Worm (Caenorhabditis elegans) whole organism, young adult: ENCODE results near the gene srlf-31.
A peak's percentile ranks its signal among the peaks of the same experiment; 100 is the strongest.

Source experiments
- B0336.3 ChIP-seq: fragments of 200-800 bp; sonication (Bioruptor generic); IDR thresholded peaks from 2 replicates; pipeline ENCODE4 v1.3.6; 2022; ENCODE audit warnings: missing genetic modification characterization, missing compliant biosample characterization
- C17E4.6 ChIP-seq: fragments of 200-800 bp; sonication (Bioruptor generic); IDR thresholded peaks from 2 replicates; pipeline ENCODE4 v1.3.6; 2022; ENCODE audit warnings: missing genetic modification reagents, missing genetic modification characterization, missing compliant biosample characterization
- F10E7.11 ChIP-seq: sonication (generic microtip); optimal IDR thresholded peaks from 2 replicates; lab custom pipeline; 2017; ENCODE audit warnings: mild to moderate bottlenecking, missing genetic modification characterization, moderate library complexity, missing compliant biosample characterization
- F33H1.4 ChIP-seq: fragments of 200-800 bp; sonication (Bioruptor generic); IDR thresholded peaks from 2 replicates; pipeline ENCODE4 v1.3.6; 2022; ENCODE audit warnings: missing genetic modification reagents, missing genetic modification characterization, missing compliant biosample characterization
- F52B5.7 ChIP-seq: sonication (generic microtip); optimal IDR thresholded peaks from 2 replicates; lab custom pipeline; 2016; ENCODE audit warnings: mild to moderate bottlenecking, missing genetic modification characterization, missing compliant biosample characterization
- F55B11.4 ChIP-seq: sonication (generic microtip); optimal IDR thresholded peaks from 2 replicates; lab custom pipeline; 2016; ENCODE audit warnings: missing compliant biosample characterization, missing genetic modification characterization, borderline replicate concordance; ENCODE audit not compliant: insufficient read depth
- Y56A3A.18 ChIP-seq: fragments of 200-800 bp; sonication (Bioruptor generic); IDR thresholded peaks from 2 replicates; pipeline ENCODE4 v1.3.6; 2022; ENCODE audit warnings: missing genetic modification reagents, missing genetic modification characterization, missing compliant biosample characterization
- Y67H2A.10 ChIP-seq: fragments of 200-800 bp; sonication (Bioruptor generic); conservative IDR thresholded peaks from 2 replicates; pipeline ENCODE4 v1.3.6; 2022; ENCODE audit warnings: missing genetic modification reagents, missing genetic modification characterization, missing compliant biosample characterization
- ama-1 ChIP-seq, 3 experiments: fragments of 150-350 bp in 1 of 3; sonication (generic microtip) in 2 of 3; optimal IDR thresholded peaks; 2 replicates each; lab custom pipeline; 2014 to 2018; ENCODE audit warnings: missing biosample characterization in 2 of 3, missing genetic modification characterization in 2 of 3, missing genetic modification reagents in 2 of 3
- aptf-2 ChIP-seq: fragments of 200-800 bp; sonication (Bioruptor generic); conservative IDR thresholded peaks from 2 replicates; pipeline ENCODE4 v1.3.6; 2022; ENCODE audit warnings: missing genetic modification reagents, missing genetic modification characterization, missing compliant biosample characterization
- attf-3 ChIP-seq: fragments of 200-800 bp; sonication (Bioruptor generic); conservative IDR thresholded peaks from 2 replicates; pipeline ENCODE4 v1.3.6; 2022; ENCODE audit warnings: missing genetic modification reagents, missing genetic modification characterization, missing compliant biosample characterization
- ceh-100 ChIP-seq: fragments of 200-800 bp; sonication (Bioruptor generic); IDR thresholded peaks from 2 replicates; pipeline ENCODE4 v1.3.6; 2022; ENCODE audit warnings: missing genetic modification reagents, missing genetic modification characterization, missing compliant biosample characterization
- ceh-79 ChIP-seq: sonication (generic microtip); optimal IDR thresholded peaks from 2 replicates; lab custom pipeline; 2017; ENCODE audit warnings: mild to moderate bottlenecking, missing genetic modification characterization, missing compliant biosample characterization
- chd-7 ChIP-seq: sonication (generic microtip); optimal IDR thresholded peaks from 2 replicates; lab custom pipeline; 2016; ENCODE audit warnings: mild to moderate bottlenecking, missing genetic modification characterization, moderate library complexity, missing compliant biosample characterization
- dpl-1 ChIP-seq: fragments of 150-350 bp; optimal IDR thresholded peaks from 2 replicates; lab custom pipeline; 2014; ENCODE audit warnings: missing biosample characterization, missing genetic modification reagents, missing genetic modification characterization
- efl-1 ChIP-seq: fragments of 150-350 bp; optimal IDR thresholded peaks from 2 replicates; lab custom pipeline; 2014; ENCODE audit warnings: missing biosample characterization, missing genetic modification reagents, missing genetic modification characterization
- egl-18 ChIP-seq: fragments of 200-800 bp; sonication (Bioruptor generic); IDR thresholded peaks from 2 replicates; pipeline ENCODE4 v1.3.6; 2022; ENCODE audit warnings: missing genetic modification reagents, missing genetic modification characterization, missing compliant biosample characterization
- him-1 ChIP-seq: sonication (generic microtip); optimal IDR thresholded peaks from 2 replicates; lab custom pipeline; 2016; ENCODE audit warnings: missing genotype, missing genetic modification reagents, missing genetic modification characterization, missing compliant biosample characterization
- hlh-26 ChIP-seq: fragments of 200-800 bp; sonication (Bioruptor generic); conservative IDR thresholded peaks from 2 replicates; pipeline ENCODE4 v1.3.6; 2022; ENCODE audit warnings: missing genetic modification reagents, missing genetic modification characterization, missing compliant biosample characterization
- hmg-1.2 ChIP-seq: fragments of 200-800 bp; sonication (Bioruptor generic); IDR thresholded peaks from 2 replicates; pipeline ENCODE4 v1.3.6; 2022; ENCODE audit warnings: missing genetic modification reagents, missing genetic modification characterization, missing compliant biosample characterization
- lag-1 ChIP-seq: fragments of 200-800 bp; sonication (Bioruptor generic); IDR thresholded peaks from 2 replicates; pipeline ENCODE4 v1.3.6; 2022; ENCODE audit warnings: missing genetic modification reagents, missing genetic modification characterization, missing compliant biosample characterization
- lin-40 ChIP-seq: sonication (generic microtip); optimal IDR thresholded peaks from 2 replicates; lab custom pipeline; 2016; ENCODE audit warnings: missing genetic modification characterization, mild to moderate bottlenecking, missing compliant biosample characterization, missing genotype, missing genetic modification reagents
- lin-54 ChIP-seq: fragments of 200-800 bp; sonication (Bioruptor generic); optimal IDR thresholded peaks from 2 replicates; lab custom pipeline; 2018; ENCODE audit warnings: mild to moderate bottlenecking, missing genetic modification characterization, missing compliant biosample characterization
- lsl-1 ChIP-seq: fragments of 200-800 bp; sonication (Bioruptor generic); optimal IDR thresholded peaks from 2 replicates; lab custom pipeline; 2018; ENCODE audit warnings: mild to moderate bottlenecking, missing genetic modification characterization, moderate library complexity, missing compliant biosample characterization
- madf-3 ChIP-seq: fragments of 200-800 bp; sonication (Bioruptor generic); IDR thresholded peaks from 2 replicates; pipeline ENCODE4 v1.3.6; 2022; ENCODE audit warnings: missing genetic modification reagents, missing genetic modification characterization, missing compliant biosample characterization
- madf-8 ChIP-seq: fragments of 200-800 bp; sonication (Bioruptor generic); conservative IDR thresholded peaks from 2 replicates; pipeline ENCODE4 v1.3.6; 2022; ENCODE audit warnings: missing genetic modification reagents, missing genetic modification characterization, missing compliant biosample characterization
- mxl-1 ChIP-seq: sonication (generic microtip); optimal IDR thresholded peaks from 2 replicates; lab custom pipeline; 2016; ENCODE audit warnings: missing genetic modification characterization, missing compliant biosample characterization
- nhr-179 ChIP-seq: sonication (generic microtip); optimal IDR thresholded peaks from 2 replicates; lab custom pipeline; 2016; ENCODE audit warnings: mild to moderate bottlenecking, missing genetic modification characterization, missing compliant biosample characterization
- nhr-27 ChIP-seq: fragments of 200-800 bp; sonication (Bioruptor generic); optimal IDR thresholded peaks from 2 replicates; lab custom pipeline; 2018; ENCODE audit warnings: mild to moderate bottlenecking, missing genetic modification characterization, moderate library complexity, missing compliant biosample characterization
- nhr-80 ChIP-seq: sonication (generic microtip); optimal IDR thresholded peaks from 2 replicates; lab custom pipeline; 2016; ENCODE audit warnings: missing genetic modification characterization, missing compliant biosample characterization
- pbrm-1 ChIP-seq: fragments of 200-800 bp; sonication (Bioruptor generic); IDR thresholded peaks from 2 replicates; pipeline ENCODE4 v1.3.6; 2022; ENCODE audit warnings: missing genetic modification reagents, missing genetic modification characterization, missing compliant biosample characterization
- pha-4 ChIP-seq: fragments of 150-350 bp; sonication (generic microtip); optimal IDR thresholded peaks from 2 replicates; lab custom pipeline; 2014; ENCODE audit warnings: missing biosample characterization, missing genetic modification reagents, missing genetic modification characterization
- rcor-1 ChIP-seq: fragments of 200-800 bp; sonication (Bioruptor generic); IDR thresholded peaks from 2 replicates; pipeline ENCODE4 v1.3.6; 2022; ENCODE audit warnings: missing genetic modification reagents, missing genetic modification characterization, missing compliant biosample characterization
- rec-8 ChIP-seq, 2 experiments: sonication (generic microtip); optimal IDR thresholded peaks; 2 replicates each; lab custom pipeline; 2016; ENCODE audit warnings: mild to moderate bottlenecking in 2 of 2, missing genetic modification characterization in 2 of 2, missing genetic modification reagents in 2 of 2, missing genotype in 2 of 2, missing biosample characterization in 1 of 2, missing compliant biosample characterization in 1 of 2, moderate library complexity in 1 of 2
- repo-1 ChIP-seq: sonication (generic microtip); optimal IDR thresholded peaks from 2 replicates; lab custom pipeline; 2017; ENCODE audit warnings: mild to moderate bottlenecking, missing genetic modification characterization, missing compliant biosample characterization
- snpc-1.1 ChIP-seq: sonication (generic microtip); optimal IDR thresholded peaks from 2 replicates; lab custom pipeline; 2017; ENCODE audit warnings: missing genetic modification characterization, mild to moderate bottlenecking, missing compliant biosample characterization, antibody characterized with exemption, moderate library complexity, missing genotype, missing genetic modification reagents; ENCODE audit not compliant: insufficient read depth
- snpc-3.4 ChIP-seq: sonication (generic microtip); optimal IDR thresholded peaks from 2 replicates; lab custom pipeline; 2017; ENCODE audit warnings: missing genetic modification characterization, mild to moderate bottlenecking, missing compliant biosample characterization, antibody characterized with exemption, moderate library complexity, missing genotype, missing genetic modification reagents
- snpc-4 ChIP-seq, 5 experiments: fragments of 150-350 bp in 1 of 5; sonication (generic microtip) in 4 of 5; optimal IDR thresholded peaks; 2 replicates each; lab custom pipeline; 2014 to 2018; ENCODE audit warnings: missing genetic modification characterization in 5 of 5, missing biosample characterization in 3 of 5, antibody characterized with exemption in 2 of 5, mild to moderate bottlenecking in 2 of 5, missing compliant biosample characterization in 2 of 5, missing genotype in 2 of 5, moderate library complexity in 2 of 5, missing genetic modification reagents in 1 of 5
- sptf-2 ChIP-seq: fragments of 200-800 bp; sonication (Bioruptor generic); optimal IDR thresholded peaks from 2 replicates; lab custom pipeline; 2018; ENCODE audit warnings: mild to moderate bottlenecking, missing genetic modification characterization, missing compliant biosample characterization
- tbp1 ChIP-seq: fragments of 200-800 bp; sonication (Bioruptor generic); optimal IDR thresholded peaks from 2 replicates; lab custom pipeline; 2018; ENCODE audit warnings: mild to moderate bottlenecking, missing genetic modification characterization, missing compliant biosample characterization
- unc-62 ChIP-seq: fragments of 150-350 bp; optimal IDR thresholded peaks from 2 replicates; lab custom pipeline; 2014; ENCODE audit warnings: missing biosample characterization, missing genetic modification reagents, missing genetic modification characterization
- zfh-2 ChIP-seq: fragments of 200-800 bp; sonication (Bioruptor generic); conservative IDR thresholded peaks from 2 replicates; pipeline ENCODE4 v1.3.6; 2022; ENCODE audit warnings: missing genetic modification reagents, missing genetic modification characterization, missing compliant biosample characterization
- ztf-22 ChIP-seq: fragments of 200-800 bp; sonication (Bioruptor generic); optimal IDR thresholded peaks from 2 replicates; lab custom pipeline; 2018; ENCODE audit warnings: mild to moderate bottlenecking, missing genetic modification characterization, moderate library complexity, missing compliant biosample characterization
- ztf-25 ChIP-seq: fragments of 200-800 bp; sonication (Bioruptor generic); IDR thresholded peaks from 2 replicates; pipeline ENCODE4 v1.3.6; 2022; ENCODE audit warnings: missing genetic modification reagents, missing genetic modification characterization, missing compliant biosample characterization
- ztf-28 ChIP-seq: fragments of 200-800 bp; sonication (Bioruptor generic); IDR thresholded peaks from 2 replicates; pipeline ENCODE4 v1.3.6; 2022; ENCODE audit warnings: missing genetic modification reagents, missing genetic modification characterization, missing compliant biosample characterization

srlf-31 gene

DNA sequence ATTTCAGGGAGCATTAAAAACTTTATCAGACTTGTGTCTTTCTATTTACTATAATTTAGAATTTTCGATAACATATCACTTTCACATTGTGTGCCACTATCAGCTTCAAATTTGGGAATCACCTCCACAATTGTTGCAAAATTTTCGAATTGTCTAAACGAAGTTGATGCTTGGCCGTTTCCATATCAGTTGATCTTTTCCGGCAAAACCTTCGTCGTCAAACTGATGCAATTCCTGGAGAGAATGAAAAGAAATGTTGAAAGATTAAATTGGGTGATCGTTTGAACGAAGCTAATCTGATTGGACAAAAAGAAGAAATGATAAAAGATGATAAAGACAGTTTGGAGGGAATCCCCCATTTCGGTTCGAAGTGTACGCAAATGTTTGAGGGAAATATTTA lies 32.6 kb upstream of the srlf-31 start (continued):
- TF ChIP-seq snpc-4 (GFP tag; optimal IDR thresholded peaks at IDR 0.05; lab: Kevin White, UChicago) (no peak), snpc-4 (tag; optimal IDR thresholded peaks at IDR 0.05; lab: Kevin White, UChicago) (peak in 1 of 4 experiments; percentile 34), ceh-100 (GFP tag; lab: Robert Waterston, UW) (no peak), hlh-26 (no peak), C17E4.6 (GFP tag; lab: Robert Waterston, UW) (no peak), pbrm-1 (peak; percentile 44; the same call in 1 of the 2 replicates), B0336.3 (GFP tag; lab: Robert Waterston, UW) (0 out of 2 replicates have a peak, but pooled peaks have one; percentile 22), mxl-1 (tag; lab: Kevin White, UChicago) (no peak), nhr-27 (tag; lab: Kevin White, UChicago) (no peak), him-1 (no peak), Y67H2A.10 (GFP tag; lab: Robert Waterston, UW) (no peak), F10E7.11 (tag; lab: Kevin White, UChicago) (no peak), lsl-1 (no peak), hmg-1.2 (GFP tag; lab: Robert Waterston, UW) (peak; percentile 26; the same call in 1 of the 2 replicates), lin-40 (tag; lab: Kevin White, UChicago) (peak; percentile 58), pha-4 (tag; lab: Kevin White, UChicago) (peak; percentile 71), madf-3 (GFP tag; lab: Robert Waterston, UW) (peak; percentile 67; the same call in 1 of the 2 replicates), snpc-1.1 (no peak), snpc-3.4 (tag; lab: Kevin White, UChicago) (peak; percentile 1), ama-1 (optimal IDR thresholded peaks at IDR 0.05; lab: Kevin White, UChicago) (peak; percentile 64), ama-1 (GFP tag; optimal IDR thresholded peaks at IDR 0.05; lab: Kevin White, UChicago) (peak in 1 of 2 experiments; percentile 24)

DNA sequence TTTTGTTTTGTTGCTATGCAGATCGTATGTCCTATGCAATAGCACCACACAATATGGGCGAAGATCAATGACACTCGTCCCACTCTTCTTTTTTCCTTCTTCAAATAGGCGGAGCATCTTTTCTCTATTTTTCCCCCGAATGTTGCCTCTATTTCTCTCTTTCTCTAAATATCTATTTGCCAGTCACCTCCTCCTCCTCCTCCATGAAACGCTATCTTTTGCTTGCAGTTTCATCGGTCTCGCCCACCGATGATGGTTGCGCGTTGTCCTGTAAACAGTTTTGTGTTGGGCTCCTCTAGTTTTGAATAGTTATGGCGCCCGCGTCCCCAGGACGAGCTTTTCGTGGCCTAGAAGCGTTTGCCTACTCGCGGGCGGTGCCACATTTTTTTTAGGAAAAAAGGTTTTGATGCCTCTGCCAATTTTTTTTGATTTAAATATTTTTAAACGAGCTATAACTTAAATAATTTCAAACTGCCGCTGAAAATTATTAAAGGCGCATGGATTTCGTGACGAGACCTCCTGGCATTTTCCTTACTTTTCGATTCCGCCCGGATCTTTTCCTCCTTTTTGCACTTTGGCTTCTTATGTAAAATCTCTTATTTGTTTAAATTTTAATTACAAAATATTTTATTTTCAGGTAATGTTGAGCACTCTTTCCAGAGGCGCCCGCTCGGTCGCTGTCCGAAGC lies 29.8 kb upstream of the srlf-31 start, which contains the start of gene gdh-1:
TSS of gene gdh-1 (plus strand) at position 638 of the 688 bp plus-strand sequence.
- TF ChIP-seq tbp1 (GFP tag; lab: Kevin White, UChicago) (peak; percentile 23), unc-62 (GFP tag; lab: Kevin White, UChicago) (no peak), F52B5.7 (no peak), pbrm-1 (no peak), chd-7 (no peak), sptf-2 (GFP tag; lab: Kevin White, UChicago) (no peak), attf-3 (GFP tag; lab: Robert Waterston, UW) (no peak), zfh-2 (GFP tag; lab: Robert Waterston, UW) (no peak), Y56A3A.18 (GFP tag; lab: Robert Waterston, UW) (no peak), madf-8 (GFP tag; lab: Robert Waterston, UW) (no peak), nhr-179 (tag; lab: Kevin White, UChicago) (no peak), rcor-1 (GFP tag; lab: Robert Waterston, UW) (no peak), F55B11.4 (no peak), ztf-22 (GFP tag; lab: Kevin White, UChicago) (no peak), lin-54 (GFP tag; lab: Kevin White, UChicago) (peak; percentile 53), efl-1 (peak; percentile 48), him-1 (no peak), ceh-79 (tag; lab: Kevin White, UChicago) (no peak), rec-8 (tag; optimal IDR thresholded peaks at IDR 0.05; lab: Kevin White, UChicago) (no peak), nhr-80 (peak; percentile 63), ztf-25 (GFP tag; lab: Robert Waterston, UW) (no peak), repo-1 (tag; lab: Kevin White, UChicago) (no peak), aptf-2 (GFP tag; lab: Robert Waterston, UW) (no peak), egl-18 (GFP tag; lab: Robert Waterston, UW) (no peak), lag-1 (GFP tag; lab: Robert Waterston, UW) (no peak), F33H1.4 (GFP tag; lab: Robert Waterston, UW) (peak; percentile 28; the same call in 1 of the 2 replicates), snpc-1.1 (no peak), dpl-1 (GFP tag; lab: Kevin White, UChicago) (no peak), ztf-28 (GFP tag; lab: Robert Waterston, UW) (no peak)
